Fruit fly (Drosophila melanogaster) whole organism, pupa: ENCODE results near the gene CG11458.

Source experiments
- CG10348 ChIP-seq: fragments of 200-800 bp; sonication (Bioruptor generic); IDR thresholded peaks from 2 replicates; pipeline ENCODE4 v1.3.6; 2022; ENCODE audit warnings: missing biosample characterization, missing genetic modification characterization
- CG12605 ChIP-seq: fragments of 200-800 bp; sonication (Bioruptor generic); IDR thresholded peaks from 2 replicates; pipeline ENCODE4 v1.3.6; 2022; ENCODE audit warnings: missing biosample characterization, missing genetic modification characterization
- CG13204 ChIP-seq: fragments of 200-800 bp; sonication (Bioruptor generic); optimal IDR thresholded peaks from 2 replicates; lab custom pipeline; 2018; ENCODE audit warnings: missing biosample characterization, mild to moderate bottlenecking, missing genetic modification characterization, moderate library complexity
- CG14655 ChIP-seq: fragments of 200-800 bp; sonication (Bioruptor generic); optimal IDR thresholded peaks from 3 replicates; lab custom pipeline; 2017; ENCODE audit warnings: mild to moderate bottlenecking, missing biosample characterization, missing genetic modification reagents, missing genetic modification characterization
- CG15710 ChIP-seq: fragments of 200-800 bp; sonication (Bioruptor generic); optimal IDR thresholded peaks from 2 replicates; lab custom pipeline; 2018; ENCODE audit warnings: missing biosample characterization, mild to moderate bottlenecking, missing genetic modification characterization, moderate library complexity
- CG17806 ChIP-seq: fragments of 200-800 bp; sonication (Bioruptor generic); optimal IDR thresholded peaks from 2 replicates; lab custom pipeline; 2018; ENCODE audit warnings: missing biosample characterization, mild to moderate bottlenecking, missing genetic modification characterization, moderate library complexity
- CG32121 ChIP-seq: fragments of 200-800 bp; sonication (Bioruptor generic); IDR thresholded peaks from 2 replicates; pipeline ENCODE4 v1.3.6; 2022; ENCODE audit warnings: missing biosample characterization, missing genetic modification characterization
- CG34367 ChIP-seq: fragments of 200-800 bp; sonication (Bioruptor generic); optimal IDR thresholded peaks from 2 replicates; lab custom pipeline; 2018; ENCODE audit warnings: missing biosample characterization, mild to moderate bottlenecking, missing genetic modification characterization
- CG4496 ChIP-seq: fragments of 200-800 bp; sonication (Bioruptor generic); IDR thresholded peaks from 3 replicates; pipeline ENCODE4 v1.3.6; 2022; ENCODE audit warnings: missing biosample characterization, missing genetic modification characterization
- CG8159 ChIP-seq: fragments of 200-800 bp; sonication (Bioruptor generic); optimal IDR thresholded peaks from 3 replicates; lab custom pipeline; 2018; ENCODE audit warnings: missing biosample characterization, mild to moderate bottlenecking, missing genetic modification characterization, moderate library complexity
- CG8301 ChIP-seq: fragments of 200-800 bp; sonication (Bioruptor generic); optimal IDR thresholded peaks from 2 replicates; lab custom pipeline; 2018; ENCODE audit warnings: missing biosample characterization, mild to moderate bottlenecking, missing genetic modification characterization
- CG9948 ChIP-seq: fragments of 200-800 bp; sonication (Bioruptor generic); optimal IDR thresholded peaks from 2 replicates; lab custom pipeline; 2018; ENCODE audit warnings: missing biosample characterization, mild to moderate bottlenecking, missing genetic modification characterization, moderate library complexity
- D1 ChIP-seq: fragments of 200-800 bp; sonication (Bioruptor generic); optimal IDR thresholded peaks from 2 replicates; lab custom pipeline; 2018; ENCODE audit warnings: missing biosample characterization, mild to moderate bottlenecking, missing genetic modification characterization, moderate library complexity
- EcR ChIP-seq: fragments of 200-800 bp; sonication (Bioruptor generic); optimal IDR thresholded peaks from 3 replicates; lab custom pipeline; 2019; ENCODE audit warnings: missing biosample characterization, missing genetic modification characterization, mild to moderate bottlenecking, moderate library complexity, missing genetic modification reagents
- Ets98B ChIP-seq: fragments of 200-800 bp; sonication (Bioruptor generic); IDR thresholded peaks from 2 replicates; pipeline ENCODE4 v1.3.6; 2022; ENCODE audit warnings: missing biosample characterization, missing genetic modification characterization
- Pif1A ChIP-seq: fragments of 200-800 bp; sonication (Bioruptor generic); optimal IDR thresholded peaks from 3 replicates; lab custom pipeline; 2016; ENCODE audit warnings: missing biosample characterization, missing genetic modification characterization
- Pif1B ChIP-seq: fragments of 200-800 bp; sonication (Bioruptor generic); optimal IDR thresholded peaks from 3 replicates; lab custom pipeline; 2016; ENCODE audit warnings: missing biosample characterization, missing genetic modification characterization
- Snoo ChIP-seq: fragments of 200-800 bp; sonication (Bioruptor generic); optimal IDR thresholded peaks from 3 replicates; lab custom pipeline; 2017; ENCODE audit warnings: missing biosample characterization, mild to moderate bottlenecking, missing genetic modification characterization, inconsistent platforms
- fd96Ca ChIP-seq: fragments of 200-800 bp; sonication (Bioruptor generic); IDR thresholded peaks from 3 replicates; pipeline ENCODE4 v1.3.6; 2022; ENCODE audit warnings: missing biosample characterization, missing genetic modification characterization
- gl ChIP-seq: fragments of 200-800 bp; sonication (Bioruptor generic); optimal IDR thresholded peaks from 2 replicates; lab custom pipeline; 2018; ENCODE audit warnings: missing biosample characterization, mild to moderate bottlenecking, missing genetic modification characterization
- rn ChIP-seq: fragments of 200-800 bp; sonication (Bioruptor generic); IDR thresholded peaks from 2 replicates; pipeline ENCODE4 v1.3.6; 2022; ENCODE audit warnings: missing biosample characterization, missing genetic modification characterization

The CG11458 gene

DNA sequence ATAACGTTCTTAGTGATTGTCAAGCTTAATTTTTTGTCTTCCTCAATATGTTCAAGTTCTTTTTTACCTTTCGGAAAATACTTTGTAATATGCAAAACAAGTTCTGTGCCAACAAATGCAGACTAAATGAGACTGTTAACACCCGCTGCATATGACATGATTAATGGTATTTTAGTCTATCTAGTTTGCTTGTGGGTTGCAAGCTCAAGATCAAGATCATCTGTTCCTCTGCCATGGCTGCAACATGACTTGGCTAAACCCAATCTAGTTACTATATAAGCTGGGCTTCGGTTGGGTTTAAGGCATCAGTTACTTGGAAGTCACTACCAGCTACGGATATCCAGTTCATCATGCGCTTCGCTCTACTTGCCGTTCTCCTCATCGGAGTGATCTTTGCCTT is at the start of gene CG11458:
Gene CG11458 (plus strand): TSS at position 301 of the 400 bp plus-strand sequence.
- no peak for TF ChIP-seq Pif1B (GFP tag; lab: Kevin White, UChicago)
- TF ChIP-seq CG14655 (GFP tag; lab: Kevin White, UChicago): no peak
- TF ChIP-seq CG15710: no peak

DNA sequence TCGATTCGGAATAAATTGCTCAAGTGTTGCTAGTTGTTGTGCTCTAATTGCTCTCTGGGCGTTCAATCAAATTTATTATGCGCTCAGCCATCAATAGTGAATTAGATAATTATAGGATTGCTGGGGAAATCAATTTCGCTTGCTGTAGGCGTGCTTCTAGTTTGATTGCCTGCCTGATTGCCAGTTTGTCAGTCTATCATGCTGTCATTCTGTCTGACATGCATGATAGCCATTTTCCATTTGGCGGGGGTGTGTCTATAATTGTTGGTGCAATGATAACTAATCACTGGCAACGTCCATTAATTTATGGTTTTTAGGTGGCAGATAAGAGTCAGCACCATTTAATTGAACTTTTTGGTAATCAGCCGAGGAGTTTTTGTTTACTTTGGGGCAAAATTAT is 48.0 kb upstream of the CG11458 start:
- TF ChIP-seq Pif1B (GFP tag; lab: Kevin White, UChicago): no peak
- TF ChIP-seq CG10348 (GFP tag; lab: Robert Waterston, UW): no peak
- TF ChIP-seq rn (GFP tag; lab: Robert Waterston, UW): no peak
- TF ChIP-seq, all 21 proteins: peak for 0

DNA sequence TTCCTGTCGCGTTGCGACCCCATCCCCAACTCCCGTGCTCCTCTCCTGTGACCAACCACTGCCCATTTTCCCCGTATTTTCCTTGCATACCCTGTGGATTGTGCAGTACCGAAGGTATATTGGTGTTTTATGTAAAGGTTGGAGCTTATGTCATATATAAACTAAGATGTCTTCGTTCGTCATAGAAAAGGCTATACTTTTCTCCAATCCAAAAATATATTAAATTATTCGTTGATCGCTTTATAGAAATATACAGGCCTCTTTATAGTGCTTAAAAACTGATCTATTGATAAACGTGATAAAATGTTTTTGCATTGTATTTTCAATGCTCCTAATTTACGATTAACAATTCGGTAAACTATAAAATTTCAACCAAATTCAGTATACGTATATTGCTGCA is 36.6 kb upstream of the CG11458 start:
- TF ChIP-seq CG14655 (GFP tag; lab: Kevin White, UChicago) (peak; percentile 0), fd96Ca (GFP tag; lab: Robert Waterston, UW) (no peak)
- TF ChIP-seq, all 21 proteins: peak for 1

- no peak for TF ChIP-seq rn (GFP tag; lab: Robert Waterston, UW)
- no peak for TF ChIP-seq Snoo (tag; lab: Kevin White, UChicago)
- no peak for TF ChIP-seq CG8301
Measured at dm6 chr3L:20883969-20884368, 21.6 kb upstream of the CG11458 start.

DNA sequence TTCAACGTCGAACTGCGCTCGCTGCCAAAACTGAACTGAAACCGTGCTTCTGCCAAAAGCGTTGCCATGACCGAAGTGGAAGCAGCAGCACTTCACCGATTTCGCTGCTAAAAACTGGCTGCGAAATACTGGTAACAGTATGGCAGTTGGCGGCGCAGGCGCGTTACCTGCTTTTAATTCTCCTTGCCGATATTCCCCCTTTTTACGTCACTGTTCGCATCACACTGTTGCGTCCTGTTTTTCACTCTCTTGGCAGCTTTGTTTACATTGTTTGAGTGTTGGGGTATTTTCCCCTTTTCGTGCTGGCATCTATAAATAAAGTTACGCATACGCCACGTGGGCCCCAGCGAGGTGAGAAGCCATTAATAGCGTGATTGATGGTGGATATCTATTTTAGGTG is 20.4 kb upstream of the CG11458 start, which contains the start of gene CG32432:
Gene CG32432 (minus strand): TSS at position 17 of the 400 bp plus-strand sequence.
- TF ChIP-seq fd96Ca (GFP tag; lab: Robert Waterston, UW) (no peak), Ets98B (GFP tag; lab: Robert Waterston, UW) (no peak), Pif1B (GFP tag; lab: Kevin White, UChicago) (no peak), CG14655 (GFP tag; lab: Kevin White, UChicago) (no peak), CG12605 (GFP tag; lab: Robert Waterston, UW) (no peak)

- TF ChIP-seq CG9948: no peak
- no peak for TF ChIP-seq CG12605 (GFP tag; lab: Robert Waterston, UW)
- TF ChIP-seq CG14655 (GFP tag; lab: Kevin White, UChicago): no peak
- TF ChIP-seq CG13204 (GFP tag; lab: Kevin White, UChicago): no peak
- no peak for TF ChIP-seq CG17806 (tag; lab: Kevin White, UChicago)
- TF ChIP-seq CG32121 (GFP tag; lab: Robert Waterston, UW): no peak
- TF ChIP-seq Snoo (tag; lab: Kevin White, UChicago): no peak
- no peak for TF ChIP-seq CG4496
- TF ChIP-seq CG8301: no peak
- TF ChIP-seq Pif1A: no peak
- TF ChIP-seq CG8159 (tag; lab: Kevin White, UChicago): no peak
- no peak for TF ChIP-seq Pif1B (GFP tag; lab: Kevin White, UChicago)
Measured at dm6 chr3L:20897317-20897716, 8.3 kb upstream of the CG11458 start, which contains the start of the genes Sfp77F and CG43931. Gene Sfp77F (minus strand): TSS chr3L:20897417. Gene CG43931 (plus strand): TSS chr3L:20897557.

- TF ChIP-seq CG10348 (GFP tag; lab: Robert Waterston, UW) (no peak), CG15710 (no peak), EcR (no peak)
Measured at dm6 chr3L:20900996-20901395, 4.6 kb upstream of the CG11458 start.

- TF ChIP-seq rn (GFP tag; lab: Robert Waterston, UW): no peak
- TF ChIP-seq CG8159 (tag; lab: Kevin White, UChicago): no peak
- TF ChIP-seq EcR: no peak
- TF ChIP-seq CG10348 (GFP tag; lab: Robert Waterston, UW): no peak
- TF ChIP-seq CG8301: no peak
- no peak for TF ChIP-seq CG15710
- TF ChIP-seq CG32121 (GFP tag; lab: Robert Waterston, UW): no peak
- TF ChIP-seq CG9948: no peak
- no peak for TF ChIP-seq CG14655 (GFP tag; lab: Kevin White, UChicago)
- no peak for TF ChIP-seq CG34367
- no peak for TF ChIP-seq gl (tag; lab: Kevin White, UChicago)
- no peak for TF ChIP-seq CG13204 (GFP tag; lab: Kevin White, UChicago)
- no peak for TF ChIP-seq CG4496
- TF ChIP-seq fd96Ca (GFP tag; lab: Robert Waterston, UW): no peak
- no peak for TF ChIP-seq Pif1B (GFP tag; lab: Kevin White, UChicago)
- no peak for TF ChIP-seq Snoo (tag; lab: Kevin White, UChicago)
- no peak for TF ChIP-seq CG12605 (GFP tag; lab: Robert Waterston, UW)
- TF ChIP-seq D1 (tag; lab: Kevin White, UChicago): no peak
Measured at dm6 chr3L:20906959-20907358, 1.4 kb downstream of the CG11458 start.
